Fruit fly (Drosophila melanogaster) whole organism: ENCODE measurements around the gene CG43446.

Experiments
- CG8478 ChIP-seq: fragments of >200 bp; optimal IDR thresholded peaks from 2 replicates; lab custom pipeline; 2018; ENCODE audit warnings: inconsistent platforms
- Dll ChIP-seq: fragments of >200 bp; optimal IDR thresholded peaks from 2 replicates; lab custom pipeline; 2017
- EcR ChIP-seq, 2 experiments: fragments of >200 bp; optimal IDR thresholded peaks; 2 replicates each; lab custom pipeline; 2017; ENCODE audit warnings: missing biosample characterization in 2 of 2, missing genetic modification characterization in 2 of 2, missing genetic modification reagents in 2 of 2
- pan ChIP-seq: fragments of >200 bp; optimal IDR thresholded peaks from 2 replicates; lab custom pipeline; 2017
- psq ChIP-seq: fragments of >200 bp; optimal IDR thresholded peaks from 2 replicates; lab custom pipeline; 2017
- usp ChIP-seq: fragments of >200 bp; optimal IDR thresholded peaks from 2 replicates; lab custom pipeline; 2017; ENCODE audit warnings: missing biosample characterization, missing genetic modification characterization, mixed read lengths

DNA sequence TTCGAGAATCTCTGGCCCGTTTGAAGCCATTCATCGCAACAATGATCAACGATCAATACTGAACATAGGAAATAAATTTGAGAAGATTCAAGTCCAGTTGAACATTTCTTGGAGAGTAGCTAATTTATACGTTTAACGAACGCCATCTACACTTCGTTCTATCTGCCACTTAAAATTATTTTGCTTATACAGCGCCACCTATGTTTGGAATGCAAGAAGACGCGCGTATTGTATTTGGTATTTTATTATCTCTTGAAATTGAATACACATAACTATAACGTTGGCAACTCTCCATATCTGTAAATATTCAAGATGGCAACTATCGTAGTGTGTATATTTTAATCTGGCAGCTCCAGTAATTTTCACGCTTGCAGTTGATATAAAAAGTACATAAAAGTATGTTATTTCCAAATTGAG is 39.7 kb downstream of the CG43446 start:
- TF ChIP-seq pan = no peak
- TF ChIP-seq psq = no peak
- TF ChIP-seq CG8478 (lab: Kevin White, UChicago) = no peak
- no peak for TF ChIP-seq EcR (GFP tag; optimal IDR thresholded peaks at IDR 0.05; lab: Kevin White, UChicago)
- no peak for TF ChIP-seq usp (GFP tag; lab: Kevin White, UChicago)
- no peak for TF ChIP-seq Dll (lab: Kevin White, UChicago)
